Worm (Caenorhabditis elegans): Measurements from ENCODE around the gene gbb-1.

The gbb-1 gene

DNA sequence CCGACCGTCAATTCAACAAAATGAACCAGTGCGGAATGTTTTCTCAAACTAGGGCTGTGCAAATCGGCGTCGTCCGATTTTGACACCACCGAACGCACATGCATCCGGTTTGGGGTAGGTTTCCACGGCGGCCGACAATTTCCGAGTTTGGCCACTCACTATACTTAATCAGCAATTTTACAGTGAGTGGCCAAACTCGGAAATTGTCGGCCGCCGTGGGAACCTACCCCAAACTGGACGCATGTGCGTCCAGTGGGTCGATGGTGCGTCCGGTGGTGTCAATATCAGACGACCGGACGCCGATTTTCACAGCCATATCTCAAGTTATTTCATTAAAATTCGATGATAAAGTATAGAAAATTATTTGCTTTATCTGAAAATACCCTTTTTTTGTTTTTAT is 32.4 kb downstream of the gbb-1 start:
- no peak for TF ChIP-seq nfyb-1 (GFP tag; IDR thresholded peaks at IDR 0.05)
- TF ChIP-seq ZK185.1 (tag; optimal IDR thresholded peaks at IDR 0.05; ENCODE audit: poor library complexity, severe bottlenecking): no peak
- no peak for TF ChIP-seq snpc-4 (GFP tag; optimal IDR thresholded peaks at IDR 0.05)
- TF ChIP-seq snpc-4 (tag; optimal IDR thresholded peaks at IDR 0.05): peak in 2 of 4 experiments; percentile 54 to 80

DNA sequence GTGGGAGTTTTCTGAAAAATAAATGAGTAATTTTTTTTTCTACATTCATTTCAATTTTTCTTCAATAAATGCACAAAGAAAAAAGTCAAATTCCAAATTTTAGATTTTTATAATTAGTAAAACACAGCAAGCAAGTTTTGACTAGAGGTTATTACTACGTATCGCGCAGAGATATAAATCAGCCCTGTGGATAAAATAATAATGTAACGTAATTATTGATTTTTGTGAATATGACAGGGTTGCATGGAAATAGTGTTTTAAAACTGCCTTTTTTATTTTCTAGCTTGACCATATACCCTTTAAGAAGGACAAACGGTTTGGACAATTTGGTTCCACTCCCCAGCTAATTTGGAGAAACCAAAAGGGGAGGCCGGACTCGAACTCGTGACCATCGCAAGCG is 38.6 kb downstream of the gbb-1 start:
- TF ChIP-seq unc-130 (GFP tag; optimal IDR thresholded peaks at IDR 0.05) (no peak), cebp-2 (GFP tag; IDR thresholded peaks at IDR 0.05) (no peak), attf-5 (GFP tag; optimal IDR thresholded peaks at IDR 0.05) (no peak), ceh-100 (GFP tag; IDR thresholded peaks at IDR 0.05) (no peak), ceh-27 (GFP tag; optimal IDR thresholded peaks at IDR 0.05) (no peak), madf-3 (GFP tag; IDR thresholded peaks at IDR 0.05) (no peak), rpc-1 (optimal IDR thresholded peaks at IDR 0.05) (no peak), rpc-1 (tag; optimal IDR thresholded peaks at IDR 0.05) (no peak), nhr-90 (tag; optimal IDR thresholded peaks at IDR 0.05) (no peak), hlh-12 (tag; optimal IDR thresholded peaks at IDR 0.05) (no peak), efl-1 (GFP tag; optimal IDR thresholded peaks at IDR 0.05) (no peak), F23B12.7 (tag; optimal IDR thresholded peaks at IDR 0.05; ENCODE audit: insufficient read depth) (no peak), snpc-3.4 (tag; optimal IDR thresholded peaks at IDR 0.05) (no peak), rcor-1 (GFP tag; IDR thresholded peaks at IDR 0.05) (no peak)

- TF ChIP-seq die-1 (tag; optimal IDR thresholded peaks at IDR 0.05) (peak; percentile 55), lin-54 (GFP tag; optimal IDR thresholded peaks at IDR 0.05) (peak; percentile 92), xnd-1 (tag; optimal IDR thresholded peaks at IDR 0.05) (no peak), aptf-3 (GFP tag; IDR thresholded peaks at IDR 0.05) (no peak), T26A5.8 (tag; optimal IDR thresholded peaks at IDR 0.05) (no peak), unc-62 (GFP tag; optimal IDR thresholded peaks at IDR 0.05) (no peak), efl-1 (GFP tag; optimal IDR thresholded peaks at IDR 0.05) (no peak), ztf-28 (GFP tag; IDR thresholded peaks at IDR 0.05) (no peak), egrh-3 (GFP tag; IDR thresholded peaks at IDR 0.05) (peak; percentile 25; the same call in 1 of the 2 replicates), lir-1 (GFP tag; conservative IDR thresholded peaks at IDR 0.05) (peak; percentile 85), F57A8.1 (GFP tag; optimal IDR thresholded peaks at IDR 0.05) (peak; percentile 65), ztf-26 (tag; optimal IDR thresholded peaks at IDR 0.05) (peak; percentile 99), ceh-58 (GFP tag; IDR thresholded peaks at IDR 0.05) (0 out of 2 replicates have a peak, but pooled peaks have one; percentile 75), madf-6 (GFP tag; IDR thresholded peaks at IDR 0.05) (no peak), ceh-27 (GFP tag; optimal IDR thresholded peaks at IDR 0.05) (peak; percentile 97), athp-1 (tag; optimal IDR thresholded peaks at IDR 0.05) (no peak), F52B5.7 (tag; optimal IDR thresholded peaks at IDR 0.05) (peak; percentile 82), ZK185.1 (tag; optimal IDR thresholded peaks at IDR 0.05; ENCODE audit: poor library complexity, severe bottlenecking) (peak; percentile 99), B0019.2 (GFP tag; conservative IDR thresholded peaks at IDR 0.05) (no peak), F10E7.11 (tag; optimal IDR thresholded peaks at IDR 0.05) (peak; percentile 90), egl-18 (GFP tag; IDR thresholded peaks at IDR 0.05) (peak; percentile 97), Y79H2A.3 (GFP tag; conservative IDR thresholded peaks at IDR 0.05) (no peak), D2030.7 (GFP tag; IDR thresholded peaks at IDR 0.05) (no peak), Y67H2A.10 (GFP tag; conservative IDR thresholded peaks at IDR 0.05) (no peak), nhr-27 (tag; optimal IDR thresholded peaks at IDR 0.05) (peak; percentile 87), F22D6.2 (tag; optimal IDR thresholded peaks at IDR 0.05) (peak; percentile 94), mes-4 (tag; optimal IDR thresholded peaks at IDR 0.05) (no peak), lag-1 (GFP tag; IDR thresholded peaks at IDR 0.05) (0 out of 2 replicates have a peak, but pooled peaks have one; percentile 82), ceh-91 (GFP tag; IDR thresholded peaks at IDR 0.05) (no peak), ccch-3 (GFP tag; optimal IDR thresholded peaks at IDR 0.05) (peak; percentile 83), K11D2.4 (GFP tag; IDR thresholded peaks at IDR 0.05) (peak; percentile 99), K12H6.12 (tag; optimal IDR thresholded peaks at IDR 0.05) (peak; percentile 97), hmg-1.2 (GFP tag; IDR thresholded peaks at IDR 0.05) (peak; percentile 86)
Measured at ce11 chrX:2996976-2997399, 39.3 kb downstream of the gbb-1 start.
